Fruit fly (Drosophila melanogaster) whole organism, embryonic: ENCODE data around the gene CG42553.

ENCODE experiments used
- ATbp ChIP-seq: fragments of 200-800 bp; sonication (Bioruptor generic); optimal IDR thresholded peaks from 2 replicates; lab custom pipeline; 2017; ENCODE audit warnings: missing biosample characterization, mild to moderate bottlenecking, missing genetic modification characterization, missing genetic modification reagents
- Aef1 ChIP-seq: fragments of 200-800 bp; sonication (Bioruptor generic); IDR thresholded peaks from 3 replicates; pipeline ENCODE4 v1.3.6; 2022; ENCODE audit warnings: missing biosample characterization, missing genetic modification characterization
- CG10267 ChIP-seq: fragments of 200-800 bp; sonication (Bioruptor generic); optimal IDR thresholded peaks from 2 replicates; lab custom pipeline; 2018; ENCODE audit warnings: missing biosample characterization, mild to moderate bottlenecking, missing genetic modification characterization, moderate library complexity
- CG17802 ChIP-seq: fragments of 200-800 bp; sonication (Bioruptor generic); optimal IDR thresholded peaks from 2 replicates; lab custom pipeline; 2018; ENCODE audit warnings: missing biosample characterization, mild to moderate bottlenecking, missing genetic modification characterization, moderate library complexity
- CG2678 ChIP-seq: fragments of 200-800 bp; sonication (Bioruptor generic); optimal IDR thresholded peaks from 3 replicates; lab custom pipeline; 2019; ENCODE audit warnings: missing biosample characterization, mild to moderate bottlenecking, missing genetic modification characterization, moderate library complexity
- CG3407 ChIP-seq: fragments of 200-800 bp; sonication (Bioruptor generic); optimal IDR thresholded peaks from 2 replicates; lab custom pipeline; 2018; ENCODE audit warnings: missing biosample characterization, mild to moderate bottlenecking, missing genetic modification characterization
- CG42726 ChIP-seq: fragments of 200-800 bp; sonication (Bioruptor generic); IDR thresholded peaks from 2 replicates; pipeline ENCODE4 v1.3.6; 2022; ENCODE audit warnings: missing biosample characterization, missing genetic modification characterization; ENCODE audit not compliant: partially characterized antibody
- CG4404 ChIP-seq: fragments of 200-800 bp; sonication (Bioruptor generic); IDR thresholded peaks from 2 replicates; pipeline ENCODE4 v1.3.6; 2022; ENCODE audit warnings: missing biosample characterization, missing genetic modification characterization
- CG5180 ChIP-seq: fragments of 200-800 bp; sonication (Bioruptor generic); optimal IDR thresholded peaks from 3 replicates; lab custom pipeline; 2017; ENCODE audit warnings: missing biosample characterization, missing genetic modification characterization, mild to moderate bottlenecking, moderate library complexity, missing genetic modification reagents
- CG6272 ChIP-seq: fragments of 200-800 bp; sonication (Bioruptor generic); IDR thresholded peaks from 2 replicates; pipeline ENCODE4 v1.3.6; 2022; ENCODE audit warnings: missing biosample characterization, missing genetic modification characterization
- CG6854 ChIP-seq: fragments of 200-800 bp; sonication (Bioruptor generic); optimal IDR thresholded peaks from 3 replicates; lab custom pipeline; 2017; ENCODE audit warnings: missing biosample characterization, mild to moderate bottlenecking, missing genetic modification characterization
- CG8924 ChIP-seq: fragments of 200-800 bp; optimal IDR thresholded peaks from 3 replicates; lab custom pipeline; 2019; ENCODE audit warnings: missing biosample characterization, mild to moderate bottlenecking, missing genetic modification characterization, moderate library complexity
- CG8944 ChIP-seq: fragments of 200-800 bp; sonication (Bioruptor generic); optimal IDR thresholded peaks from 3 replicates; lab custom pipeline; 2016; ENCODE audit warnings: missing biosample characterization, missing genetic modification characterization
- CG9215 ChIP-seq: fragments of 200-800 bp; sonication (Bioruptor generic); IDR thresholded peaks from 2 replicates; pipeline ENCODE4 v1.3.6; 2022; ENCODE audit warnings: missing biosample characterization, missing genetic modification characterization
- CG9817 ChIP-seq: fragments of 200-800 bp; sonication (Bioruptor generic); optimal IDR thresholded peaks from 2 replicates; lab custom pipeline; 2018; ENCODE audit warnings: missing biosample characterization, mild to moderate bottlenecking, missing genetic modification characterization, moderate library complexity
- D ChIP-seq, 2 experiments: fragments of 200-800 bp in 1 of 2; fragments of >200 bp in 1 of 2; sonication (Bioruptor generic) in 1 of 2; optimal IDR thresholded peaks; 2 replicates in 1 of 2; 3 replicates in 1 of 2; lab custom pipeline; 2017; ENCODE audit warnings: mild to moderate bottlenecking in 1 of 2, missing biosample characterization in 1 of 2, missing genetic modification characterization in 1 of 2, missing genetic modification reagents in 1 of 2
- E2f1 ChIP-seq: fragments of 200-800 bp; sonication (Bioruptor generic); IDR thresholded peaks from 2 replicates; pipeline ENCODE4 v1.3.6; 2022; ENCODE audit warnings: missing biosample characterization, missing genetic modification characterization
- Fer1 ChIP-seq: fragments of 200-800 bp; sonication (Bioruptor generic); optimal IDR thresholded peaks from 2 replicates; lab custom pipeline; 2017; ENCODE audit warnings: missing biosample characterization, mild to moderate bottlenecking, missing genetic modification characterization
- Hsf ChIP-seq: fragments of 200-800 bp; sonication (Bioruptor generic); optimal IDR thresholded peaks from 3 replicates; lab custom pipeline; 2016; ENCODE audit warnings: missing biosample characterization, missing genetic modification characterization
- Max ChIP-seq: fragments of 200-800 bp; sonication (Bioruptor generic); optimal IDR thresholded peaks from 2 replicates; lab custom pipeline; 2016; ENCODE audit warnings: missing biosample characterization, mild to moderate bottlenecking, missing genetic modification characterization
- Mrtf ChIP-seq: fragments of 200-800 bp; sonication (Bioruptor generic); IDR thresholded peaks from 3 replicates; pipeline ENCODE4 v1.3.6; 2022; ENCODE audit warnings: missing biosample characterization, missing genetic modification characterization
- Myb ChIP-seq: fragments of 200-800 bp; sonication (Bioruptor generic); optimal IDR thresholded peaks from 2 replicates; lab custom pipeline; 2016; ENCODE audit warnings: missing biosample characterization, missing genetic modification characterization
- NFAT ChIP-seq: fragments of 200-800 bp; sonication (Bioruptor generic); IDR thresholded peaks from 2 replicates; pipeline ENCODE4 v1.3.6; 2022; ENCODE audit warnings: missing biosample characterization, missing genetic modification characterization
- Opbp ChIP-seq: fragments of 200-800 bp; sonication (Bioruptor generic); IDR thresholded peaks from 3 replicates; pipeline ENCODE4 v1.3.6; 2022; ENCODE audit warnings: missing biosample characterization, missing genetic modification characterization; ENCODE audit not compliant: partially characterized antibody
- Poxn ChIP-seq: fragments of 200-800 bp; sonication (Bioruptor generic); IDR thresholded peaks from 2 replicates; pipeline ENCODE4 v1.3.6; 2022; ENCODE audit warnings: missing biosample characterization, missing genetic modification characterization
- Ptx1 ChIP-seq: fragments of 200-800 bp; sonication (Bioruptor generic); IDR thresholded peaks from 2 replicates; pipeline ENCODE4 v1.3.6; 2022; ENCODE audit warnings: missing biosample characterization, missing genetic modification characterization
- Side ChIP-seq: fragments of 200-800 bp; sonication (Bioruptor generic); optimal IDR thresholded peaks from 2 replicates; lab custom pipeline; 2016; ENCODE audit warnings: missing biosample characterization, missing genetic modification characterization
- Sry-δ ChIP-seq: fragments of 200-800 bp; sonication (Bioruptor generic); optimal IDR thresholded peaks from 2 replicates; lab custom pipeline; 2016; ENCODE audit warnings: missing biosample characterization, missing genetic modification characterization
- Stat92E ChIP-seq, 3 experiments: fragments of >200 bp in 2 of 3; fragments of 200-800 bp in 1 of 3; sonication (Bioruptor generic) in 1 of 3; optimal IDR thresholded peaks; 2 replicates each; lab custom pipeline; 2017 to 2019; ENCODE audit warnings: missing biosample characterization in 3 of 3, missing genetic modification characterization in 3 of 3, mild to moderate bottlenecking in 1 of 3, moderate library complexity in 1 of 3
- al ChIP-seq: fragments of 200-800 bp; sonication (Bioruptor generic); IDR thresholded peaks from 2 replicates; pipeline ENCODE4 v1.3.6; 2022; ENCODE audit warnings: missing biosample characterization, missing genetic modification characterization
- ap ChIP-seq: fragments of 200-800 bp; sonication (Bioruptor generic); IDR thresholded peaks from 2 replicates; pipeline ENCODE4 v1.3.6; 2022; ENCODE audit warnings: missing biosample characterization, missing genetic modification characterization
- cas ChIP-seq: fragments of 200-800 bp; sonication (Bioruptor generic); IDR thresholded peaks from 2 replicates; pipeline ENCODE4 v1.3.6; 2022; ENCODE audit warnings: missing biosample characterization, missing genetic modification characterization
- ems ChIP-seq: fragments of 200-800 bp; sonication (Bioruptor generic); optimal IDR thresholded peaks from 3 replicates; lab custom pipeline; 2016; ENCODE audit warnings: missing biosample characterization, missing genetic modification characterization
- en ChIP-seq: fragments of 200-800 bp; sonication (Bioruptor generic); optimal IDR thresholded peaks from 2 replicates; lab custom pipeline; 2016; ENCODE audit warnings: missing biosample characterization, missing genetic modification characterization
- fru ChIP-seq: fragments of >200 bp; optimal IDR thresholded peaks from 2 replicates; lab custom pipeline; 2017
- gfzf ChIP-seq: fragments of 200-800 bp; sonication (Bioruptor generic); optimal IDR thresholded peaks from 2 replicates; lab custom pipeline; 2016; ENCODE audit warnings: missing biosample characterization, mild to moderate bottlenecking, missing genetic modification characterization, moderate library complexity
- gro ChIP-seq: fragments of 200-800 bp; sonication (Bioruptor generic); optimal IDR thresholded peaks from 2 replicates; lab custom pipeline; 2016; ENCODE audit warnings: missing biosample characterization, missing genetic modification characterization
- jigr1 ChIP-seq: fragments of 200-800 bp; sonication (Bioruptor generic); IDR thresholded peaks from 3 replicates; pipeline ENCODE4 v1.3.6; 2022; ENCODE audit warnings: missing biosample characterization, missing genetic modification characterization
- kay ChIP-seq: fragments of 200-800 bp; sonication (Bioruptor generic); optimal IDR thresholded peaks from 2 replicates; lab custom pipeline; 2016; ENCODE audit warnings: missing biosample characterization, missing genetic modification characterization
- knrl ChIP-seq: fragments of 200-800 bp; sonication (Bioruptor generic); IDR thresholded peaks from 3 replicates; pipeline ENCODE4 v1.3.6; 2022; ENCODE audit warnings: missing biosample characterization, missing genetic modification characterization; ENCODE audit not compliant: partially characterized antibody
- onecut ChIP-seq: fragments of 200-800 bp; sonication (Bioruptor generic); IDR thresholded peaks from 2 replicates; pipeline ENCODE4 v1.3.6; 2022; ENCODE audit warnings: missing biosample characterization, missing genetic modification characterization
- pan ChIP-seq, 4 experiments: fragments of >200 bp in 3 of 4; fragments of 200-800 bp in 1 of 4; sonication (Bioruptor generic) in 1 of 4; optimal IDR thresholded peaks in 3 of 4; IDR thresholded peaks in 1 of 4; 2 replicates each; pipeline versions ENCODE4 v1.3.6 to Lab custom; 2017 to 2022; ENCODE audit warnings: missing biosample characterization in 2 of 4, missing genetic modification characterization in 2 of 4, mixed read lengths in 1 of 4
- pfk ChIP-seq: fragments of 200-800 bp; sonication (Bioruptor generic); optimal IDR thresholded peaks from 2 replicates; lab custom pipeline; 2018; ENCODE audit warnings: missing biosample characterization, mild to moderate bottlenecking, missing genetic modification characterization, moderate library complexity
- pum ChIP-seq: fragments of 200-800 bp; sonication (Bioruptor generic); optimal IDR thresholded peaks from 2 replicates; lab custom pipeline; 2016; ENCODE audit warnings: missing biosample characterization, missing genetic modification characterization
- seq ChIP-seq: fragments of 200-800 bp; sonication (Bioruptor generic); IDR thresholded peaks from 2 replicates; pipeline ENCODE4 v1.3.6; 2022; ENCODE audit warnings: missing biosample characterization, missing genetic modification characterization
- tgo ChIP-seq: fragments of 200-800 bp; sonication (Bioruptor generic); IDR thresholded peaks from 3 replicates; pipeline ENCODE4 v1.3.6; 2022; ENCODE audit warnings: missing biosample characterization, missing genetic modification characterization
- tll ChIP-seq, 2 experiments: fragments of 200-800 bp in 1 of 2; fragments of >200 bp in 1 of 2; sonication (Bioruptor generic) in 1 of 2; optimal IDR thresholded peaks; 2 replicates each; lab custom pipeline; 2017 to 2019; ENCODE audit warnings: missing biosample characterization in 2 of 2, missing genetic modification characterization in 2 of 2, mild to moderate bottlenecking in 1 of 2, moderate library complexity in 1 of 2
- wdn ChIP-seq: fragments of 200-800 bp; sonication (Bioruptor generic); IDR thresholded peaks from 2 replicates; pipeline ENCODE4 v1.3.6; 2022; ENCODE audit warnings: missing biosample characterization, missing genetic modification characterization
- zen ChIP-seq: fragments of 200-800 bp; sonication (Bioruptor generic); optimal IDR thresholded peaks from 3 replicates; lab custom pipeline; 2018; ENCODE audit warnings: missing biosample characterization, mild to moderate bottlenecking, missing genetic modification characterization, moderate library complexity

Gene CG42553

DNA sequence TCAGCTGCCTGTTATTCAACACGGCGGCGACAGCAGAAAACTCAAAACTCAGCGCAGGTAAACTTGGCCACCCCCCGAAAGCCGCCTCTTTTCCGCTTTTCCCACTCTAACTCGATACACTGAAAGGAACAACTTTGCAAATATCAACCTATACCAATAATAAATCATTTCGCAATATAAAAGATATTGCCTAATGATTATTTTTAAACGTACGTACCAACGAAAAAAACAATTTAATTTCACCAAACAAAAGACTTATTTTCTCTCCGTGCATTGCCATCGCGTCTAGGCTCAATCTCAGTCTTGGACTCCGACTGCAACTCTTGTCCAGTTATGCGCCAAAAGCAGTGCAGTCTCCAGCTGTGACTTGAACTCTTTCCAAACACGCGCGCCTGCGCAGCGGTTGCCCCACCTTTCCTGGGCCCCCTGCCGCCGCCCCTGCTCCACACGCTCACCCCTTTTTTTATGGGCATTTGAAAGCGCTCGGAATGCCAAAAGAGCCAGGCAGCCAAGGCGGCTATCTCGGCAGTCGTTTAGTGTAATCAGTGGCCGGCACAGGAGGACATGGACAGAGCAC, 28.2 kb upstream of the CG42553 start (continued):
- TF ChIP-seq gro (GFP tag; lab: Kevin White, UChicago) (no peak), CG6272 (GFP tag; lab: Robert Waterston, UW) (peak; percentile 6; the same call in 1 of the 2 replicates), wdn (no peak), Aef1 (GFP tag; lab: Robert Waterston, UW) (no peak), gfzf (no peak), Mrtf (GFP tag; lab: Robert Waterston, UW) (no peak; the same call in 2 of the 3 replicates), Sry-δ (GFP tag; lab: Kevin White, UChicago) (peak; percentile 5), tgo (GFP tag; lab: Robert Waterston, UW) (no peak; the same call in 2 of the 3 replicates), onecut (peak; percentile 41), pfk (no peak), CG10267 (tag; lab: Kevin White, UChicago) (peak; percentile 49), fru (lab: Kevin White, UChicago) (no peak), Poxn (GFP tag; lab: Robert Waterston, UW) (no peak), CG9817 (tag; lab: Kevin White, UChicago) (no peak), CG8924 (tag; lab: Kevin White, UChicago) (peak; percentile 55), pan (optimal IDR thresholded peaks at IDR 0.05; lab: Kevin White, UChicago) (no peak), pan (GFP tag; optimal IDR thresholded peaks at IDR 0.05 in 1 of 2, IDR thresholded peaks at IDR 0.05 in 1 of 2) (peak in 1 of 2 experiments; percentile 54), seq (0 out of 2 replicates have a peak, but pooled peaks have one; percentile 33), zen (peak; percentile 65), knrl (GFP tag; lab: Robert Waterston, UW) (no peak), CG3407 (peak; percentile 4), CG6854 (no peak), Stat92E (GFP tag; optimal IDR thresholded peaks at IDR 0.05; lab: Kevin White, UChicago) (no peak), jigr1 (GFP tag; lab: Robert Waterston, UW) (no peak), Side (peak; percentile 42), Ptx1 (peak; percentile 61), NFAT (GFP tag; lab: Robert Waterston, UW) (no peak), Hsf (GFP tag; lab: Kevin White, UChicago) (peak; percentile 26), CG9215 (peak; percentile 42; the same call in 1 of the 2 replicates), ems (GFP tag; lab: Kevin White, UChicago) (peak; percentile 65), cas (GFP tag; lab: Robert Waterston, UW) (no peak), ATbp (peak; percentile 45), en (no peak), CG17802 (tag; lab: Kevin White, UChicago) (no peak), D (optimal IDR thresholded peaks at IDR 0.05; lab: Kevin White, UChicago) (no peak), D (GFP tag; optimal IDR thresholded peaks at IDR 0.05; lab: Kevin White, UChicago) (peak; percentile 33), pum (GFP tag; lab: Kevin White, UChicago) (peak; percentile 43), Max (GFP tag; lab: Kevin White, UChicago) (no peak), al (GFP tag; lab: Robert Waterston, UW) (no peak), tll (GFP tag; optimal IDR thresholded peaks at IDR 0.05; lab: Kevin White, UChicago) (no peak), CG2678 (tag; lab: Kevin White, UChicago) (peak; percentile 69), CG8944 (GFP tag; lab: Kevin White, UChicago) (peak; percentile 25), CG42726 (GFP tag; lab: Robert Waterston, UW) (no peak), kay (GFP tag; lab: Kevin White, UChicago) (no peak), E2f1 (GFP tag; lab: Robert Waterston, UW) (peak; percentile 39; the same call in 1 of the 2 replicates), CG4404 (GFP tag; lab: Robert Waterston, UW) (peak; percentile 42; the same call in 1 of the 2 replicates), Fer1 (peak; percentile 58), CG5180 (GFP tag; lab: Kevin White, UChicago) (peak; percentile 45), Myb (GFP tag; lab: Kevin White, UChicago) (no peak), Opbp (GFP tag; lab: Robert Waterston, UW) (no peak), ap (peak; percentile 42; the same call in 1 of the 2 replicates)
